Worm (Caenorhabditis elegans) whole organism, young adult: ENCODE results near the gene lido-17.

Experiments
- T26A5.8 ChIP-seq: sonication (generic microtip); optimal IDR thresholded peaks from 2 replicates; lab custom pipeline; 2016; ENCODE audit warnings: missing genetic modification characterization, missing compliant biosample characterization
- Y53F4B.3 ChIP-seq: fragments of 200-800 bp; sonication (Bioruptor generic); IDR thresholded peaks from 2 replicates; pipeline ENCODE4 v1.3.6; 2022; ENCODE audit warnings: missing genetic modification reagents, missing genetic modification characterization, missing compliant biosample characterization
- Y79H2A.3 ChIP-seq: fragments of 200-800 bp; sonication (Bioruptor generic); conservative IDR thresholded peaks from 2 replicates; pipeline ENCODE4 v1.3.6; 2022; ENCODE audit warnings: missing genetic modification reagents, missing genetic modification characterization, missing compliant biosample characterization
- akir-1 ChIP-seq: fragments of 200-800 bp; sonication (Bioruptor generic); optimal IDR thresholded peaks from 2 replicates; lab custom pipeline; 2018; ENCODE audit warnings: mild to moderate bottlenecking, missing genetic modification characterization, moderate library complexity, missing compliant biosample characterization
- ceh-27 ChIP-seq: fragments of 200-800 bp; sonication (Bioruptor generic); optimal IDR thresholded peaks from 2 replicates; lab custom pipeline; 2018; ENCODE audit warnings: mild to moderate bottlenecking, missing genetic modification characterization, moderate library complexity, missing compliant biosample characterization
- ceh-40 ChIP-seq: fragments of 200-800 bp; sonication (Bioruptor generic); IDR thresholded peaks from 2 replicates; pipeline ENCODE4 v1.3.6; 2022; ENCODE audit warnings: missing genetic modification characterization, missing compliant biosample characterization
- gei-17 ChIP-seq: fragments of 200-800 bp; sonication (Bioruptor generic); optimal IDR thresholded peaks from 2 replicates; lab custom pipeline; 2018; ENCODE audit warnings: mild to moderate bottlenecking, missing genetic modification characterization, missing compliant biosample characterization
- hlh-26 ChIP-seq: fragments of 200-800 bp; sonication (Bioruptor generic); conservative IDR thresholded peaks from 2 replicates; pipeline ENCODE4 v1.3.6; 2022; ENCODE audit warnings: missing genetic modification reagents, missing genetic modification characterization, missing compliant biosample characterization
- mes-4 ChIP-seq: sonication (generic microtip); optimal IDR thresholded peaks from 2 replicates; lab custom pipeline; 2016; ENCODE audit warnings: missing genotype, missing genetic modification characterization, missing compliant biosample characterization
- nhr-90 ChIP-seq: sonication (generic microtip); optimal IDR thresholded peaks from 2 replicates; lab custom pipeline; 2016; ENCODE audit warnings: missing genotype, mild to moderate bottlenecking, missing genetic modification characterization, missing compliant biosample characterization
- pha-4 ChIP-seq: fragments of 150-350 bp; sonication (generic microtip); optimal IDR thresholded peaks from 2 replicates; lab custom pipeline; 2014; ENCODE audit warnings: missing biosample characterization, missing genetic modification reagents, missing genetic modification characterization
- rpc-1 ChIP-seq, 2 experiments: fragments of 150-350 bp in 1 of 2; sonication (generic microtip) in 1 of 2; optimal IDR thresholded peaks; 2 replicates each; lab custom pipeline; 2014 to 2018; ENCODE audit warnings: missing biosample characterization in 1 of 2, missing genetic modification characterization in 1 of 2, missing genetic modification reagents in 1 of 2, missing genotype in 1 of 2
- unc-130 ChIP-seq: sonication (generic microtip); optimal IDR thresholded peaks from 2 replicates; lab custom pipeline; 2016; ENCODE audit warnings: missing genetic modification reagents, missing genetic modification characterization, missing compliant biosample characterization
- zim-3 ChIP-seq: sonication (generic microtip); optimal IDR thresholded peaks from 2 replicates; lab custom pipeline; 2017; ENCODE audit warnings: mild to moderate bottlenecking, missing genetic modification characterization, moderate library complexity, missing compliant biosample characterization

- no peak for TF ChIP-seq pha-4 (tag; lab: Kevin White, UChicago)
- TF ChIP-seq ceh-27 (GFP tag; lab: Kevin White, UChicago), result no peak
- no peak for TF ChIP-seq gei-17
- TF ChIP-seq unc-130, result no peak
- TF ChIP-seq zim-3, result no peak
- no peak for TF ChIP-seq mes-4 (tag; lab: Kevin White, UChicago)
- TF ChIP-seq akir-1 (GFP tag; lab: Kevin White, UChicago), result no peak
- TF ChIP-seq hlh-26 (GFP tag; lab: Robert Waterston, UW), result no peak
- TF ChIP-seq ceh-40 (GFP tag; lab: Robert Waterston, UW), result no peak
- no peak for TF ChIP-seq nhr-90
- no peak for TF ChIP-seq Y53F4B.3
- TF ChIP-seq Y79H2A.3, result no peak
- no peak for TF ChIP-seq T26A5.8 (tag; lab: Kevin White, UChicago)
- TF ChIP-seq rpc-1 (optimal IDR thresholded peaks at IDR 0.05; lab: Kevin White, UChicago), result no peak
- no peak for TF ChIP-seq rpc-1 (tag; optimal IDR thresholded peaks at IDR 0.05; lab: Kevin White, UChicago)
Observed at ce11 chrII:9345116-9345515, 47.5 kb downstream of the lido-17 start.
